Fruit fly (Drosophila melanogaster) whole organism, larva: ENCODE data around the gene CG32147.

Source experiments
- noc ChIP-seq: fragments of 200-800 bp; sonication (Bioruptor generic); optimal IDR thresholded peaks from 3 replicates; lab custom pipeline; 2019; ENCODE audit warnings: missing biosample characterization, mild to moderate bottlenecking, missing genetic modification characterization, moderate library complexity

Gene CG32147

DNA sequence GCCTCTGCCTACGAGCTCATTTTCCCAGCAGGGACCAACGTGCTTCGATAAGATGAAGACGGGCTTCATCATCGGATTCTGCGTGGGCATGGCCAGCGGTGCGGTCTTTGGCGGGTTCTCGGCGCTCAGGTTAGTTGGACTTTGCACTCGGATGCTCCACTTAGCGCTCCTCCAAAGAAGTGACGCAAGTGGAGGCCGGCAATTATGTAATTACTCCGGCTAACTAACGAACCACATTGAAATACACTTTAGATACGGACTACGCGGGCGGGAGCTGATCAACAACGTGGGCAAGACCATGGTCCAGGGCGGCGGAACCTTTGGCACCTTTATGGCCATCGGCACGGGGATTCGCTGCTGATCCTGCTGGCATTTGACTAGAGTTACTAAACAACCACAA lies 18.1 kb upstream of the CG32147 start:
- no peak for TF ChIP-seq noc (tag; lab: Kevin White, UChicago)

dm6 chr3L:15161549-15161948 lies 17.7 kb upstream of the CG32147 start, which contains the start of gene CG6878:
TSS of gene CG6878 (plus strand) at chr3L:15161817.
- no peak for TF ChIP-seq noc (tag; lab: Kevin White, UChicago)

DNA sequence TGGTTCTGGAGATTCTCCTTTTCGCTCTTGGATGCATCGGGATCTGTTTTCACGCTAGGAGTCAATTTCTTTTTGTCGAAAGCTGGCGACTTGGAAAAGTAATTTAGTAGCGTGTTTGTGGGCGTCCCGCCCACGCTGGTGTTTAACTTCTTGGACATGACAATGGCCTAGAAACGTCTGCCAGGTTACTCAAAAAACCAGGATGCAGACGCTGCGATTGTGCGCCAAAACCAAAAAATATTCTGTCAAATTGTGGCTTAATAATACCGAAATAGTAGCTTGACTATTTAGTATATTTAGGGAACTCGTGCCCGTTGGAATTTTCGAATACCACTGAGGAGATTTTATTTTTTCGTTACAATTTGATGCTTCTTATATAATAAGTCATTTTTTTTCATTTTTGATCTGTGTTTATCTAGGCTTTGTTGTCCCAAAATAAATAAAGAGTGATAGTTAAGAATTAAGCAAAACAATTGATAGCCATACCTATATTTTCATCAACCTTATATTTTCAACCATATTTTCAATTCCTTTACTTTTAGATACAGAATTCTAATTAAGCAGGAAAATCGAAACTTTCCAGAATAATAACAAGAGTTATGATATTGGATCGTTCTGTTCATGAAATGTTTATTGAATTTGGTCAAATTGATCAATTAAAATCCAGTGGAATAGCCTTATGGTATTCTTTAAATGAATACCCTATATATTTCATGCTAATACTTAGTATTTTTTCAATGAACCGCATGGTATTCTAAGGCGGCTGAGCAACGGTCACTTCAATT lies 14.7 kb upstream of the CG32147 start, which contains the start of the genes Msh6 and Prp31:
TSS of gene Msh6 (minus strand) at position 233 of the 785 bp plus-strand sequence.
TSS of gene Prp31 (plus strand) at position 771 of the 785 bp plus-strand sequence.
- TF ChIP-seq noc (tag; lab: Kevin White, UChicago) = no peak

DNA sequence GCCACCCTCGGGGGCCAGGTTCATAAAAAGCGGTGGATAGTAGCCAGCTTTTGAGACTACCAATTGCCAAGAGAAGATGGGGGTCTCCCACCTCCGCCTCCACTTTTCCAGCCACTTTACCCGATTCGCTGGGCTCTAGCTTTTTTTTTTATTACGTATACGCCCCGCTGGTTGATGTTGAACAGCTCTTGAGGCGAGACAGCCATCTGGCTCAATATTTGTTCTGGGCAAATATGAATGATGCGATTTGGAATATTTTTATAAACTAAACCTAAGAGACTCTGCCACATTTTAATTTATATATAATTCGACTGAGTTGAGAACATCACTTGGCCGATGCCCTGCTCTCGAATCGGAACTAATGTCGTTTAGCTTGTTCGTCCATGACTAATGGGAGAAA lies 6.2 kb upstream of the CG32147 start:
- TF ChIP-seq noc (tag; lab: Kevin White, UChicago) = no peak

DNA sequence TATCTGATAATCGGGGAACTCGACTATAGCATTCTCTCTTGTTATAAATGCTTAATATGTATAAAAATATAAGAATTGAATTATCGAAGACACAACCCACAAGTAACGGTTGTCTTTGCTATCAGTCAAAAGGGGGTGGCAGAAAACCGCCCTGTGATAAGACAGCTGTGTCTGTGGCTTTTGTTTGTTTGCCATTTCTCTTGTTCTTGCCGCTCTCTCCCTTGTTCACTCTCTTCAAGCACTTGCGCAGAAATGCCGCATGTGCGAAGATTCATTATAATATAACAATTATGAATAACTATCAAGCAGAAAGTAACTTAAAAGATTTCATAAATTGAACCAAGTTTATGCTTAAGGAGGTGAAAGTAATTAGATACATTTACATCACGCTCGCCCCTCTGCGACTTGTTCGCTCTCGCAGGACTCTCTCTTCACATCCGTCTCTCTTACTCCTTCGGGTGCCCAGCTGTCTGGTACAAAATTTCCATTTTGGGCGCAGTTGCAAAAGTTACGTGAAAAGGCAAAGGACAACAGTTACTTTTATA lies 2.9 kb upstream of the CG32147 start, which contains the start of gene FucTA:
TSS of gene FucTA (plus strand) at position 495 of the 545 bp plus-strand sequence.
- no peak for TF ChIP-seq noc (tag; lab: Kevin White, UChicago)

DNA sequence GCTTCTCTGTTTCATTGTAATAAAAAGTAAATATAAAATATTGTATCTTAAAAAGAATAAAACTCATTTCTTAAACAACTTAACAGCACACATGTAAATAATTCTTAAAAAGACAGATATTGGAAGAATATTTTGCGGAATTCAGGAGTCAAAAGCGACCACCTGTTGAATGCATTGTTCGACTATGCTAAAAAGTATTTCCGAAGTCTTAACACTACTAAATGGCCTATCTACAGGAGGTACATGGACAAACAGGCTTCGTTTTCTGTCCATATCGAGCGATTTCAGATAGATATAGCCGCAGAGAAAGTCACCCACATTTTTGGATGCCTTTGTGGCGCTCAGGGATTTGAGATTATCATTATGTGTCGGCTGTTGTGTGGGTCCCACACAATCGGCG lies 751 bp downstream of the CG32147 start:
- no peak for TF ChIP-seq noc (tag; lab: Kevin White, UChicago)

dm6 chr3L:15142004-15142890 lies 1.6 kb downstream of the CG32147 start, which contains the start of gene Pdi:
TSS of gene Pdi (minus strand) at chr3L:15142840.
- TF ChIP-seq noc (tag; lab: Kevin White, UChicago) = peak; percentile 51

DNA sequence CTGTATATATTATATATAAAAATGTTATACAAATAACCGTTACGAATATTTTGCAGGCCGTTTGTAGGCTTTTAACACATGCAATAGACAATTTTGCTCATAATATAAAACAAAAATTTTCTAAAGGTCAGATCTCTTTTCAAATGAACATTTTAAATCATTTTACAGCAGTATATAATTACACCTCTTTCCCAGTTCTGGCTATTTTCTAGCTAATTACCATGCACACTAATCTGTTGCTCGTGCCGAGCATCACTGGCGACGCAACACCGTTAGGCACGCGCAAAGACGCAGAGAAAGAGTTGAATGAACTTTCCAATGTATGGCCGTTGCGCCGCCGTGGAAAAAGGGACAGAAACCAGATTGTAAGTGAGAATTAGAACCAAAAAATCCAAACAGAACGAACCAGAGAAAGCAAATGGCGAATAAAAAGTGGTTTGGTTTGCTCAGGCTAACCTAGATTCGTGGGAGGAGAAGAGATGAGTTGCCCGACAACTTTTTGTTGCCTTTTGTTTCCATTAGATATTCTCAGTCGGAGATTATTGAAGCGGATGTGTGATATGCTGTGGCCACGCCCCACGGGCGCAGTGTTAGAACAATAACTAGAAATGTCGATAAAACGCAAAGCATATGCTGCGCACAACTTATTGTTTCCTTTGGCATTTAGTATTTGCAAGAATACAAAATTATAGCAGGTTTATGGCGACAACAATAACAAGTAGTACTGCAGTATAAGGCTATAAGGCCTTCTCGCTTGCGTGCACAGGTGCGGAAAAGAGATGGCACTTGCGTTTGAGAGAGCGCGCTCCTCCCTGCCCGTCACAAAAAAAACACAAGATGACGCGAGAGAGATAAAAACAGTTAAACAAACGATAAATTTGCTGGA lies 2.5 kb downstream of the CG32147 start:
- TF ChIP-seq noc (tag; lab: Kevin White, UChicago) = no peak

dm6 chr3L:15140268-15140957 lies 3.4 kb downstream of the CG32147 start:
- TF ChIP-seq noc (tag; lab: Kevin White, UChicago) = no peak

dm6 chr3L:15137790-15138189 lies 6.1 kb downstream of the CG32147 start:
- no peak for TF ChIP-seq noc (tag; lab: Kevin White, UChicago)

DNA sequence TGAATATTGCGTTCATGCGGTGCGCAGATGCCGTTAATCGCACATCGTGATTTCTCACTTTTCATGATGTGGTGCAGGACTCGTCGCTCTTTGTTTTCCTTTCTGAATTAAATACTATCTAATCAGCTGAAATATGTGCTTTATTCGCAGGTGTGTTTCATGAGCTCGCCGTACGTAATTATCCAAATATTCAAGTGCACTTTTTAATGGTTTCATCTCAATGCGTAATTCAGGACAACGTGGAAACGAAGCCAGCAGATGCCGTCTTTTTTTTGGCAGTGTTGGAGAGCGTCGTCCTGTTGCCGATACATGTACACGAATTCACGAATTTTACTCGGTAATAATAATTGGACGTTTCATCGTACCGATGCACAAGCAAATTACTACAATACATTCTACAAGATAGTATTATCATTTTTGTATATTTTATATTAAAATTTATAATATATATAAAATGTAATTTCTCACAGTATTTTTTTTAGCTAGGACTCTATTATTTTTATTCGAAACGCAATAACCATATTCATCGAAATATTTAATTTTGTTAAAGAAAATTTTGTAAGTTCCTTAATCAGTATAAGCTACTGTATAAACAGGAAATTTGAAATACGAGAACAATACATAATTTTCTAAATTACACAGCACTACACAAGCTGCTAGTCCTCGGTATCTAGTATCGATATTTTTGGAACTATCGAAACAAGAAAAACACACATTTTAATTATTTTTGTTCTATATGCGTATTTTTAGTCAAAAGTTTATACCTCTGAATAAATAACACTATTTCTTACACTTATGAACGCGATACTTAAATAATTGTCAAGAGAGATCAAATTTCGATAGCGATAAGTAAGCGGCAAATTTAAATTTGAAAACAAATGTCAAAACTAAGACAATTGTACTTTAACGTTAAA lies 6.9 kb downstream of the CG32147 start, which contains the start of gene CG12316:
TSS of gene CG12316 (minus strand) at position 276 of the 914 bp plus-strand sequence.
- TF ChIP-seq noc (tag; lab: Kevin White, UChicago) = peak; percentile 94

dm6 chr3L:15131278-15131677 lies 12.6 kb downstream of the CG32147 start, which contains the start of gene CG13457:
TSS of gene CG13457 (minus strand) at chr3L:15131378.
- no peak for TF ChIP-seq noc (tag; lab: Kevin White, UChicago)

dm6 chr3L:15125717-15126116 lies 18.1 kb downstream of the CG32147 start:
- no peak for TF ChIP-seq noc (tag; lab: Kevin White, UChicago)
